Fruit fly (Drosophila melanogaster): ENCODE data around the gene Pak3.

Pak3 gene

dm6 chr3R:16500919-16501851 is 47.6 kb upstream of the Pak3 start, which contains the start of gene Decay (continued):
- TF ChIP-seq Blimp-1 (GFP tag; optimal IDR thresholded peaks at IDR 0.05), result peak; percentile 20
- no peak for TF ChIP-seq Mrtf (GFP tag; IDR thresholded peaks at IDR 0.05)
- TF ChIP-seq Med (GFP tag), result peak; percentile 75

- no peak for TF ChIP-seq CG10959 (GFP tag; IDR thresholded peaks at IDR 0.05)
- no peak for TF ChIP-seq ab (GFP tag; optimal IDR thresholded peaks at IDR 0.05)
- no peak for TF ChIP-seq CG3407 (GFP tag; optimal IDR thresholded peaks at IDR 0.05)
- TF ChIP-seq tap (tag; optimal IDR thresholded peaks at IDR 0.05), result no peak
- no peak for TF ChIP-seq ERR (GFP tag; optimal IDR thresholded peaks at IDR 0.05)
- no peak for TF ChIP-seq CG2678 (tag; optimal IDR thresholded peaks at IDR 0.05)
- TF ChIP-seq stwl (tag; optimal IDR thresholded peaks at IDR 0.05), result no peak
- TF ChIP-seq CG6175 (GFP tag; IDR thresholded peaks at IDR 0.05), result no peak
- TF ChIP-seq slou (GFP tag; optimal IDR thresholded peaks at IDR 0.05), result no peak
- no peak for TF ChIP-seq CG10543 (GFP tag; optimal IDR thresholded peaks at IDR 0.05)
- TF ChIP-seq grau (tag; optimal IDR thresholded peaks at IDR 0.05), result no peak
- TF ChIP-seq da (GFP tag; optimal IDR thresholded peaks at IDR 0.05), result no peak
Observed at dm6 chr3R:16498859-16499258, 45.2 kb upstream of the Pak3 start, which contains the start of gene Gr89a. Gene Gr89a, minus strand, starts transcription at chr3R:16498959.

- TF ChIP-seq CG12391 (tag; optimal IDR thresholded peaks at IDR 0.05) (peak; percentile 90), CG34376 (GFP tag; optimal IDR thresholded peaks at IDR 0.05) (no peak), CG1603 (tag; optimal IDR thresholded peaks at IDR 0.05) (peak; percentile 72), NK7.1 (GFP tag; optimal IDR thresholded peaks at IDR 0.05) (no peak), CG8359 (GFP tag; optimal IDR thresholded peaks at IDR 0.05; ENCODE audit: borderline replicate concordance) (peak; percentile 64), CG31441 (GFP tag; IDR thresholded peaks at IDR 0.05) (peak; percentile 89), caup (GFP tag; optimal IDR thresholded peaks at IDR 0.05; ENCODE audit: severe bottlenecking) (peak; percentile 83), CG42726 (GFP tag; IDR thresholded peaks at IDR 0.05; ENCODE audit: partially characterized antibody) (peak; percentile 83), kni (GFP tag; optimal IDR thresholded peaks at IDR 0.05) (no peak), Max (GFP tag; optimal IDR thresholded peaks at IDR 0.05) (peak; percentile 71), Trl (optimal IDR thresholded peaks at IDR 0.05) (no peak), Trl (GFP tag; optimal IDR thresholded peaks at IDR 0.05) (peak; percentile 80), h (optimal IDR thresholded peaks at IDR 0.05) (no peak), CG31388 (GFP tag; optimal IDR thresholded peaks at IDR 0.05) (no peak), CG1602 (GFP tag; optimal IDR thresholded peaks at IDR 0.05) (peak; percentile 84), tio (GFP tag; optimal IDR thresholded peaks at IDR 0.05) (peak; percentile 68), lola (GFP tag; optimal IDR thresholded peaks at IDR 0.05) (peak in 1 of 3 experiments; percentile 60), Blimp-1 (GFP tag; optimal IDR thresholded peaks at IDR 0.05) (peak; percentile 87), Nf-YA (GFP tag; IDR thresholded peaks at IDR 0.05) (peak; percentile 76), bbx (GFP tag; IDR thresholded peaks at IDR 0.05; ENCODE audit: partially characterized antibody) (no peak), onecut (GFP tag; IDR thresholded peaks at IDR 0.05) (peak; percentile 81), nerfin-1 (tag; optimal IDR thresholded peaks at IDR 0.05) (peak; percentile 63), Ptx1 (GFP tag; IDR thresholded peaks at IDR 0.05) (peak; percentile 92), psq (GFP tag; optimal IDR thresholded peaks at IDR 0.05) (peak; percentile 73), tap (tag; optimal IDR thresholded peaks at IDR 0.05) (peak; percentile 77), CG16815 (GFP tag; optimal IDR thresholded peaks at IDR 0.05) (peak; percentile 56), CG7987 (GFP tag; optimal IDR thresholded peaks at IDR 0.05) (peak; percentile 85), CG10366 (GFP tag; IDR thresholded peaks at IDR 0.05) (peak; percentile 88), CG17328 (GFP tag; IDR thresholded peaks at IDR 0.05) (peak; percentile 82), CG17568 (GFP tag; optimal IDR thresholded peaks at IDR 0.05) (peak; percentile 73), ac (GFP tag; optimal IDR thresholded peaks at IDR 0.05) (peak; percentile 29), CG18262 (tag; optimal IDR thresholded peaks at IDR 0.05) (peak; percentile 87), chinmo (GFP tag; IDR thresholded peaks at IDR 0.05; ENCODE audit: partially characterized antibody) (no peak)
Observed at dm6 chr3R:16497379-16497778, 43.8 kb upstream of the Pak3 start.
